Fruit fly (Drosophila melanogaster): ENCODE data around the gene CG15747.

The CG15747 gene

DNA sequence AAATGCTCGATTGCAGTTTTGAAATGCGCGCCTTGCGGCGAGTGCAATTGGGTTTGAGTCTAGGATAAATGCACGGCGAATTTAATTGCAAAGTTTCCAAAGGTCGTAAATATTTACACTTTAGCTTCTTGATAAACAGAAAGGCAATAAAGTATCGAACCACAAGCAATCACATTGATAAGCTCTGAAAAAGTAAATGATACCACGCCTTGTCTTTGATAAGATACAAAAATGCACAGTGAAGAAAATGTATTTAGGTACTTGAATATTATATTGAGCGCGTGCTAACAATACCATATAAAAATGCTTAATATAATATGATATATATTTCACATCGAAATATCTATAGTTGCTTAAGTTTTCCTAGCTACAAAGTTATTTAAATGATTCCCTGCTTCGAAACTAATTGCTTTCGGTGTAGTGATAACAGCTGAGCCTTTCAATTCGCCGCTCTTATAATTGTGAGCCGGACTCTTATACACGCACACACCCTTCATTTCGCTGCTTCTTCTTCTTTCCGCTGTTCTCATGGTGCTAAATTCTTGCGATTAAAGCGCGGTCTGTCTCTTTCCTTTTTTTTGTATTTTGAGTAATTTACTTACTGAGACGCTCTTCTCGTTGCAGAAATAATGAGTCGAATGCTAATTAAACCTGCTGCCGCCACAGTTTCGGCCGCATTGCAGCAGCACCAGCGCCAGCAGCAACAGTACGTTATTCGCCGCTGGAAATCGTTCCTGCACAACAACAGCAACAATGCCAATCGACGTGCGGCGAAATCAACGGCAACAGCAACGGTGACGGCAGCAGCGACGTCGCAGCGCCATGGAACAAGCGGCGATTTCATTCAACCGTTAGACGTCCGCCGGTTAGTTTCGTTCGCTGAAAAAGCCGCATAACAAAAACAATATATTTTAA is 35.4 kb downstream of the CG15747 start (continued):
- TF ChIP-seq CG7357 (GFP tag; IDR thresholded peaks at IDR 0.05), result peak; percentile 61; the same call in 1 of the 3 replicates
- TF ChIP-seq CG30020 (tag; optimal IDR thresholded peaks at IDR 0.05), result peak; percentile 54
- TF ChIP-seq CG12104 (GFP tag; optimal IDR thresholded peaks at IDR 0.05), result peak; percentile 54
- TF ChIP-seq ase (GFP tag; IDR thresholded peaks at IDR 0.05), result peak; percentile 65; the same call in 1 of the 3 replicates
- TF ChIP-seq onecut (GFP tag; IDR thresholded peaks at IDR 0.05), result peak; percentile 32; the same call in 1 of the 2 replicates
- TF ChIP-seq CG43689 (GFP tag; IDR thresholded peaks at IDR 0.05), result peak; percentile 71
- peak; percentile 81 for TF ChIP-seq CG34422 (GFP tag; IDR thresholded peaks at IDR 0.05)
- peak; percentile 86 for TF ChIP-seq Asciz (GFP tag; optimal IDR thresholded peaks at IDR 0.05)
- TF ChIP-seq D (optimal IDR thresholded peaks at IDR 0.05), result no peak
- peak; percentile 83 for TF ChIP-seq D (GFP tag; optimal IDR thresholded peaks at IDR 0.05)
- TF ChIP-seq CG1792 (GFP tag; optimal IDR thresholded peaks at IDR 0.05), result peak; percentile 7
- TF ChIP-seq dm (GFP tag; optimal IDR thresholded peaks at IDR 0.05), result no peak
- TF ChIP-seq CG6175 (GFP tag; IDR thresholded peaks at IDR 0.05), result 0 out of 3 replicates have a peak, but pooled peaks have one; percentile 35
- TF ChIP-seq nom (GFP tag; optimal IDR thresholded peaks at IDR 0.05), result peak; percentile 68
- peak; percentile 48; the same call in 1 of the 4 replicates for TF ChIP-seq chinmo (GFP tag; IDR thresholded peaks at IDR 0.05; ENCODE audit: partially characterized antibody)
- peak; percentile 9 for TF ChIP-seq CG8944 (GFP tag; optimal IDR thresholded peaks at IDR 0.05)
- no peak for TF ChIP-seq ro (GFP tag; IDR thresholded peaks at IDR 0.05)
- TF ChIP-seq Eip74EF (GFP tag; optimal IDR thresholded peaks at IDR 0.05), result peak in 1 of 2 experiments; percentile 77
- TF ChIP-seq BtbVII (GFP tag; optimal IDR thresholded peaks at IDR 0.05), result peak; percentile 80
- TF ChIP-seq CG12071 (GFP tag; optimal IDR thresholded peaks at IDR 0.05), result peak; percentile 73
- no peak for TF ChIP-seq disco-r (GFP tag; optimal IDR thresholded peaks at IDR 0.05)
- peak; percentile 66 for TF ChIP-seq CG30431 (GFP tag; optimal IDR thresholded peaks at IDR 0.05)
- peak; percentile 66 for TF ChIP-seq twi (tag; optimal IDR thresholded peaks at IDR 0.05)
- peak; percentile 84 for TF ChIP-seq ind (GFP tag; optimal IDR thresholded peaks at IDR 0.05)
- TF ChIP-seq CG8089 (GFP tag; optimal IDR thresholded peaks at IDR 0.05), result peak; percentile 18
- TF ChIP-seq Atf-2 (GFP tag; optimal IDR thresholded peaks at IDR 0.05), result peak; percentile 6
- TF ChIP-seq her (GFP tag; optimal IDR thresholded peaks at IDR 0.05), result no peak
- peak; percentile 81 for TF ChIP-seq tgo (GFP tag; IDR thresholded peaks at IDR 0.05)
- peak; percentile 89 for TF ChIP-seq Sox100B (GFP tag; optimal IDR thresholded peaks at IDR 0.05)
- peak; percentile 77 for TF ChIP-seq CG13296 (GFP tag; optimal IDR thresholded peaks at IDR 0.05)
- peak; percentile 93 for TF ChIP-seq dmrt11E (tag; optimal IDR thresholded peaks at IDR 0.05)
- TF ChIP-seq esg (GFP tag; conservative IDR thresholded peaks at IDR 0.05), result peak; percentile 81
- TF ChIP-seq fd102C (GFP tag; optimal IDR thresholded peaks at IDR 0.05), result no peak
- peak; percentile 93 for TF ChIP-seq lab (GFP tag; optimal IDR thresholded peaks at IDR 0.05)
- peak; percentile 73 for TF ChIP-seq CG4328 (GFP tag; optimal IDR thresholded peaks at IDR 0.05)
- TF ChIP-seq insv (GFP tag; optimal IDR thresholded peaks at IDR 0.05), result peak in 1 of 2 experiments; percentile 50
- TF ChIP-seq nerfin-1 (tag; optimal IDR thresholded peaks at IDR 0.05), result peak; percentile 34
- TF ChIP-seq Sin3A (optimal IDR thresholded peaks at IDR 0.05), result no peak
- TF ChIP-seq jigr1 (GFP tag; IDR thresholded peaks at IDR 0.05), result peak; percentile 44; the same call in 1 of the 3 replicates
- no peak for TF ChIP-seq Hr39 (optimal IDR thresholded peaks at IDR 0.05)
- no peak for TF ChIP-seq sna (GFP tag; IDR thresholded peaks at IDR 0.05; ENCODE audit: partially characterized antibody)
- peak; percentile 81 for TF ChIP-seq E2f1 (GFP tag; IDR thresholded peaks at IDR 0.05)
- no peak for TF ChIP-seq CG14965 (GFP tag; optimal IDR thresholded peaks at IDR 0.05; ENCODE audit: borderline replicate concordance)
- no peak for TF ChIP-seq ERR (GFP tag; optimal IDR thresholded peaks at IDR 0.05)
- peak; percentile 86 for TF ChIP-seq CG9727 (GFP tag; optimal IDR thresholded peaks at IDR 0.05)
- peak; percentile 80 for TF ChIP-seq chm (GFP tag; IDR thresholded peaks at IDR 0.05)
- TF ChIP-seq CG12942 (GFP tag; optimal IDR thresholded peaks at IDR 0.05), result peak; percentile 68
- TF ChIP-seq trh (GFP tag; optimal IDR thresholded peaks at IDR 0.05), result peak; percentile 70
- no peak for TF ChIP-seq CkIIα-i1 (GFP tag; IDR thresholded peaks at IDR 0.05)
